Worm (Caenorhabditis elegans) whole organism, L2 larva: Measurements from ENCODE around the gene F10G7.9.

ENCODE experiments used
- C34F6.9 ChIP-seq: fragments of 150-350 bp; optimal IDR thresholded peaks from 2 replicates; lab custom pipeline; 2014; ENCODE audit warnings: missing biosample characterization, missing genetic modification characterization
- F13H6.1 ChIP-seq: sonication (generic microtip); optimal IDR thresholded peaks from 2 replicates; lab custom pipeline; 2016; ENCODE audit warnings: missing genetic modification characterization, missing compliant biosample characterization
- ZK546.5 ChIP-seq: sonication (generic microtip); optimal IDR thresholded peaks from 2 replicates; lab custom pipeline; 2017; ENCODE audit warnings: missing biosample characterization, missing genetic modification characterization
- alr-1 ChIP-seq: fragments of 150-350 bp; optimal IDR thresholded peaks from 2 replicates; lab custom pipeline; 2014; ENCODE audit warnings: missing biosample characterization, missing genetic modification characterization
- aly-2 ChIP-seq: fragments of 150-350 bp; optimal IDR thresholded peaks from 2 replicates; lab custom pipeline; 2014; ENCODE audit warnings: missing biosample characterization, missing genetic modification characterization
- ama-1 ChIP-seq: fragments of 150-350 bp; optimal IDR thresholded peaks from 2 replicates; lab custom pipeline; 2018; ENCODE audit warnings: inconsistent platforms
- blmp-1 ChIP-seq: sonication (generic microtip); optimal IDR thresholded peaks from 2 replicates; lab custom pipeline; 2017; ENCODE audit warnings: missing genetic modification characterization, mild to moderate bottlenecking, missing compliant biosample characterization, antibody characterized with exemption, moderate library complexity; ENCODE audit not compliant: insufficient read depth
- ceh-16 ChIP-seq: fragments of 150-350 bp; optimal IDR thresholded peaks from 2 replicates; lab custom pipeline; 2014; ENCODE audit warnings: missing biosample characterization, missing genetic modification characterization
- ceh-82 ChIP-seq: fragments of 150-350 bp; optimal IDR thresholded peaks from 2 replicates; lab custom pipeline; 2014; ENCODE audit warnings: missing biosample characterization, missing genetic modification characterization
- crh-2 ChIP-seq: sonication (generic microtip); optimal IDR thresholded peaks from 2 replicates; lab custom pipeline; 2017; ENCODE audit warnings: missing biosample characterization, missing genetic modification characterization
- dmd-4 ChIP-seq: sonication (generic microtip); optimal IDR thresholded peaks from 2 replicates; lab custom pipeline; 2017; ENCODE audit warnings: missing biosample characterization, missing genetic modification characterization
- elt-1 ChIP-seq: fragments of 150-350 bp; optimal IDR thresholded peaks from 2 replicates; lab custom pipeline; 2014; ENCODE audit warnings: missing biosample characterization, missing genetic modification characterization
- elt-3 ChIP-seq: sonication (generic microtip); optimal IDR thresholded peaks from 2 replicates; lab custom pipeline; 2017; ENCODE audit warnings: missing biosample characterization, missing genetic modification characterization
- fos-1 ChIP-seq: fragments of 150-350 bp; optimal IDR thresholded peaks from 2 replicates; lab custom pipeline; 2014; ENCODE audit warnings: missing biosample characterization, missing genetic modification characterization
- gmeb-1 ChIP-seq: fragments of 150-350 bp; optimal IDR thresholded peaks from 2 replicates; lab custom pipeline; 2014; ENCODE audit warnings: missing biosample characterization, missing genetic modification characterization
- lin-11 ChIP-seq: fragments of 150-350 bp; sonication (generic microtip); optimal IDR thresholded peaks from 2 replicates; lab custom pipeline; 2014; ENCODE audit warnings: missing biosample characterization, missing genetic modification characterization, inconsistent platforms, mixed read lengths
- lin-13 ChIP-seq: fragments of 150-350 bp; optimal IDR thresholded peaks from 2 replicates; lab custom pipeline; 2014; ENCODE audit warnings: missing biosample characterization, missing genetic modification reagents, missing genetic modification characterization
- lin-39 ChIP-seq: fragments of 150-350 bp; optimal IDR thresholded peaks from 2 replicates; lab custom pipeline; 2014; ENCODE audit warnings: missing biosample characterization, missing genetic modification reagents, missing genetic modification characterization
- lsy-2 ChIP-seq, 2 experiments: fragments of 150-350 bp in 1 of 2; sonication (generic microtip) in 1 of 2; optimal IDR thresholded peaks; 2 replicates each; lab custom pipeline; 2014 to 2017; ENCODE audit warnings: missing biosample characterization in 2 of 2, missing genetic modification characterization in 2 of 2
- mab-5 ChIP-seq: fragments of 150-350 bp; optimal IDR thresholded peaks from 2 replicates; lab custom pipeline; 2014; ENCODE audit warnings: missing biosample characterization, missing genetic modification characterization
- mdl-1 ChIP-seq, 2 experiments: fragments of 150-350 bp in 1 of 2; sonication (generic microtip) in 1 of 2; optimal IDR thresholded peaks; 2 replicates each; lab custom pipeline; 2017; ENCODE audit warnings: missing biosample characterization in 2 of 2, missing genetic modification characterization in 2 of 2
- nhr-10 ChIP-seq: sonication (generic microtip); optimal IDR thresholded peaks from 2 replicates; lab custom pipeline; 2017; ENCODE audit warnings: missing biosample characterization, missing genetic modification characterization
- nhr-11 ChIP-seq: fragments of 150-350 bp; optimal IDR thresholded peaks from 2 replicates; lab custom pipeline; 2014; ENCODE audit warnings: missing biosample characterization, missing genetic modification characterization
- nhr-12 ChIP-seq: fragments of 150-350 bp; optimal IDR thresholded peaks from 2 replicates; lab custom pipeline; 2014; ENCODE audit warnings: missing biosample characterization, missing genetic modification characterization
- nhr-129 ChIP-seq: fragments of 150-350 bp; optimal IDR thresholded peaks from 2 replicates; lab custom pipeline; 2014; ENCODE audit warnings: missing biosample characterization, missing genetic modification characterization
- nhr-21 ChIP-seq: fragments of 150-350 bp; optimal IDR thresholded peaks from 2 replicates; lab custom pipeline; 2014; ENCODE audit warnings: missing biosample characterization, missing genetic modification characterization
- nhr-23 ChIP-seq: fragments of 150-350 bp; optimal IDR thresholded peaks from 2 replicates; lab custom pipeline; 2014; ENCODE audit warnings: missing biosample characterization, missing genetic modification reagents, missing genetic modification characterization
- nhr-237 ChIP-seq: fragments of 150-350 bp; optimal IDR thresholded peaks from 2 replicates; lab custom pipeline; 2014; ENCODE audit warnings: missing biosample characterization, missing genetic modification characterization
- nhr-25 ChIP-seq: fragments of 150-350 bp; sonication (generic microtip); optimal IDR thresholded peaks from 3 replicates; lab custom pipeline; 2014; ENCODE audit warnings: missing biosample characterization, missing genetic modification characterization
- nhr-6 ChIP-seq: fragments of 150-350 bp; optimal IDR thresholded peaks from 2 replicates; lab custom pipeline; 2014; ENCODE audit warnings: missing biosample characterization, missing genetic modification characterization
- peb-1 ChIP-seq: fragments of 150-350 bp; optimal IDR thresholded peaks from 2 replicates; lab custom pipeline; 2014; ENCODE audit warnings: missing biosample characterization, missing genetic modification characterization
- skn-1 ChIP-seq: sonication (generic microtip); optimal IDR thresholded peaks from 2 replicates; lab custom pipeline; 2017; ENCODE audit warnings: missing biosample characterization, missing genetic modification characterization
- sma-3 ChIP-seq: sonication (generic microtip); optimal IDR thresholded peaks from 2 replicates; lab custom pipeline; 2016; ENCODE audit warnings: missing genetic modification reagents, missing genetic modification characterization, missing compliant biosample characterization
- snpc-4 ChIP-seq: fragments of 150-350 bp; optimal IDR thresholded peaks from 2 replicates; lab custom pipeline; 2014; ENCODE audit warnings: missing biosample characterization, missing genetic modification characterization
- unc-39 ChIP-seq: fragments of 150-350 bp; optimal IDR thresholded peaks from 2 replicates; lab custom pipeline; 2014; ENCODE audit warnings: missing biosample characterization, missing genetic modification characterization
- unc-55 ChIP-seq: fragments of 150-350 bp; sonication (generic microtip); optimal IDR thresholded peaks from 3 replicates; lab custom pipeline; 2014; ENCODE audit warnings: missing biosample characterization, missing genetic modification reagents, missing genetic modification characterization
- zag-1 ChIP-seq: fragments of 150-350 bp; optimal IDR thresholded peaks from 2 replicates; lab custom pipeline; 2014; ENCODE audit warnings: missing biosample characterization, missing genetic modification characterization
- ztf-11 ChIP-seq: sonication (generic microtip); optimal IDR thresholded peaks from 2 replicates; lab custom pipeline; 2017; ENCODE audit warnings: missing biosample characterization, missing genetic modification characterization
- ztf-4 ChIP-seq: fragments of 150-350 bp; optimal IDR thresholded peaks from 2 replicates; lab custom pipeline; 2014; ENCODE audit warnings: missing biosample characterization, missing genetic modification characterization

The F10G7.9 gene

ce11 chrII:4727769-4728168, 21.5 kb upstream of the F10G7.9 start, which contains the start of gene ttr-41:
TSS of gene ttr-41 (minus strand) at chrII:4727869.
- TF ChIP-seq ceh-82 (tag; lab: Kevin White, UChicago): no peak
- TF ChIP-seq ztf-4 (tag; lab: Kevin White, UChicago): no peak
- TF ChIP-seq nhr-11: no peak
- TF ChIP-seq nhr-25 (tag; lab: Kevin White, UChicago): no peak
- no peak for TF ChIP-seq nhr-237 (tag; lab: Kevin White, UChicago)
- no peak for TF ChIP-seq nhr-23
- TF ChIP-seq lsy-2 (tag; optimal IDR thresholded peaks at IDR 0.05; lab: Kevin White, UChicago): no peak
- TF ChIP-seq skn-1: no peak
- no peak for TF ChIP-seq lin-11 (tag; lab: Kevin White, UChicago)
- no peak for TF ChIP-seq crh-2

- TF ChIP-seq elt-1 (tag; lab: Kevin White, UChicago) (no peak), zag-1 (tag; lab: Kevin White, UChicago) (no peak), nhr-237 (tag; lab: Kevin White, UChicago) (no peak), fos-1 (tag; lab: Kevin White, UChicago) (no peak), nhr-11 (no peak), peb-1 (tag; lab: Kevin White, UChicago) (no peak), mab-5 (tag; lab: Kevin White, UChicago) (no peak), snpc-4 (no peak), ama-1 (lab: Kevin White, UChicago) (no peak), blmp-1 (no peak), ceh-16 (tag; lab: Kevin White, UChicago) (no peak), aly-2 (tag; lab: Kevin White, UChicago) (no peak), gmeb-1 (tag; lab: Kevin White, UChicago) (no peak), lsy-2 (tag; optimal IDR thresholded peaks at IDR 0.05; lab: Kevin White, UChicago) (no peak), lin-39 (tag; lab: Kevin White, UChicago) (no peak)
Measured at ce11 chrII:4726750-4727384, 20.6 kb upstream of the F10G7.9 start.

ce11 chrII:4726120-4726519, 19.8 kb upstream of the F10G7.9 start, which contains the start of gene F10G7.10:
TSS of gene F10G7.10 (minus strand) at chrII:4726264.
- TF ChIP-seq sma-3 (GFP tag; lab: Kevin White, UChicago): no peak
- peak; percentile 24 for TF ChIP-seq unc-55 (GFP tag; lab: Kevin White, UChicago)
- no peak for TF ChIP-seq peb-1 (tag; lab: Kevin White, UChicago)
- TF ChIP-seq unc-39 (tag; lab: Kevin White, UChicago): no peak
- TF ChIP-seq nhr-21: no peak
- no peak for TF ChIP-seq crh-2
- TF ChIP-seq zag-1 (tag; lab: Kevin White, UChicago): no peak
- TF ChIP-seq lsy-2 (tag; optimal IDR thresholded peaks at IDR 0.05; lab: Kevin White, UChicago): peak in 1 of 2 experiments; percentile 35
- TF ChIP-seq, all 48 proteins: peak for 2

- no peak for TF ChIP-seq skn-1
- peak; percentile 17 for TF ChIP-seq nhr-129 (tag; lab: Kevin White, UChicago)
- no peak for TF ChIP-seq elt-3 (tag; lab: Kevin White, UChicago)
- no peak for TF ChIP-seq sma-3 (GFP tag; lab: Kevin White, UChicago)
- TF ChIP-seq gmeb-1 (tag; lab: Kevin White, UChicago): no peak
- no peak for TF ChIP-seq snpc-4
- TF ChIP-seq nhr-10 (tag; lab: Kevin White, UChicago): no peak
- peak; percentile 15 for TF ChIP-seq crh-2
- no peak for TF ChIP-seq unc-39 (tag; lab: Kevin White, UChicago)
- TF ChIP-seq nhr-23: no peak
- no peak for TF ChIP-seq nhr-6 (tag; lab: Kevin White, UChicago)
- no peak for TF ChIP-seq C34F6.9 (tag; lab: Kevin White, UChicago)
- no peak for TF ChIP-seq ceh-16 (tag; lab: Kevin White, UChicago)
- no peak for TF ChIP-seq ceh-82 (tag; lab: Kevin White, UChicago)
- no peak for TF ChIP-seq lin-13 (GFP tag; lab: Kevin White, UChicago)
- TF ChIP-seq alr-1 (tag; lab: Kevin White, UChicago): no peak
- TF ChIP-seq nhr-12 (tag; lab: Kevin White, UChicago): no peak
- peak; percentile 66 for TF ChIP-seq fos-1 (tag; lab: Kevin White, UChicago)
- no peak for TF ChIP-seq mdl-1 (tag; optimal IDR thresholded peaks at IDR 0.05; lab: Kevin White, UChicago)
- no peak for TF ChIP-seq lsy-2 (tag; optimal IDR thresholded peaks at IDR 0.05; lab: Kevin White, UChicago)
- TF ChIP-seq ztf-4 (tag; lab: Kevin White, UChicago): no peak
- TF ChIP-seq ama-1 (lab: Kevin White, UChicago): no peak
- no peak for TF ChIP-seq lin-39 (tag; lab: Kevin White, UChicago)
- no peak for TF ChIP-seq ZK546.5 (tag; lab: Kevin White, UChicago)
- TF ChIP-seq ztf-11 (tag; lab: Kevin White, UChicago): no peak
- no peak for TF ChIP-seq nhr-11
- peak; percentile 29 for TF ChIP-seq F13H6.1 (tag; lab: Kevin White, UChicago)
- TF ChIP-seq dmd-4 (tag; lab: Kevin White, UChicago): no peak
Measured at ce11 chrII:4715676-4716075, 9.4 kb upstream of the F10G7.9 start, which contains the start of gene F41C3.8. TSS of gene F41C3.8 (plus strand) at chrII:4716046.
